Worm (Caenorhabditis elegans): ENCODE results near the gene mbf-1.

The mbf-1 gene

ce11 chrIV:11480027-11480896 is at the start of gene mbf-1, which contains the start of gene nse-4:
TSS of gene mbf-1 (minus strand) at chrIV:11480369.
TSS of gene nse-4 (plus strand) at chrIV:11480846.
- TF ChIP-seq F49E8.2 (tag; optimal IDR thresholded peaks at IDR 0.05; ENCODE audit: insufficient read depth): peak; percentile 23
- no peak for TF ChIP-seq gei-17 (GFP tag; optimal IDR thresholded peaks at IDR 0.05)
- TF ChIP-seq F23B12.7 (tag; optimal IDR thresholded peaks at IDR 0.05; ENCODE audit: insufficient read depth): peak; percentile 69
- TF ChIP-seq lin-54 (GFP tag; optimal IDR thresholded peaks at IDR 0.05): peak; percentile 73
- peak; percentile 44 for TF ChIP-seq tbp1 (GFP tag; optimal IDR thresholded peaks at IDR 0.05)
- no peak for TF ChIP-seq egl-44 (GFP tag; IDR thresholded peaks at IDR 0.05)
- no peak for TF ChIP-seq athp-1 (tag; optimal IDR thresholded peaks at IDR 0.05)
- peak; percentile 53; the same call in 1 of the 2 replicates for TF ChIP-seq pbrm-1 (GFP tag; IDR thresholded peaks at IDR 0.05)
- peak; percentile 71; the same call in 1 of the 2 replicates for TF ChIP-seq lin-26 (GFP tag; IDR thresholded peaks at IDR 0.05)
- TF ChIP-seq sdz-38 (tag; optimal IDR thresholded peaks at IDR 0.05): no peak
- no peak for TF ChIP-seq efl-1 (GFP tag; optimal IDR thresholded peaks at IDR 0.05)
- no peak for TF ChIP-seq madf-3 (GFP tag; IDR thresholded peaks at IDR 0.05)
- peak; percentile 98 for TF ChIP-seq hsf-1 (GFP tag; IDR thresholded peaks at IDR 0.05)
- TF ChIP-seq F10E7.11 (tag; optimal IDR thresholded peaks at IDR 0.05): no peak
- no peak for TF ChIP-seq Y53G8AR.9 (GFP tag; conservative IDR thresholded peaks at IDR 0.05)
- peak; percentile 32; the same call in 1 of the 2 replicates for TF ChIP-seq cebp-1 (GFP tag; IDR thresholded peaks at IDR 0.05)
- TF ChIP-seq cebp-1 (tag; optimal IDR thresholded peaks at IDR 0.05): peak; percentile 79
- TF ChIP-seq nhr-90 (tag; optimal IDR thresholded peaks at IDR 0.05): no peak
- peak; percentile 47 for TF ChIP-seq D2030.7 (GFP tag; IDR thresholded peaks at IDR 0.05)
- TF ChIP-seq snpc-4 (GFP tag; optimal IDR thresholded peaks at IDR 0.05): peak; percentile 12
- TF ChIP-seq snpc-4 (tag; optimal IDR thresholded peaks at IDR 0.05): peak in 3 of 4 experiments; percentile 1 to 42 (median 30)
- TF ChIP-seq somi-1 (GFP tag; optimal IDR thresholded peaks at IDR 0.05): no peak
- TF ChIP-seq sptf-2 (GFP tag; optimal IDR thresholded peaks at IDR 0.05): no peak
- TF ChIP-seq F33H1.4 (GFP tag; IDR thresholded peaks at IDR 0.05): peak; percentile 53
- 0 out of 2 replicates have a peak, but pooled peaks have one; percentile 33 for TF ChIP-seq madf-6 (GFP tag; IDR thresholded peaks at IDR 0.05)
- peak; percentile 4 for TF ChIP-seq ceh-27 (GFP tag; optimal IDR thresholded peaks at IDR 0.05)
- peak; percentile 34 for TF ChIP-seq rpc-1 (optimal IDR thresholded peaks at IDR 0.05)
- TF ChIP-seq rpc-1 (tag; optimal IDR thresholded peaks at IDR 0.05): no peak
- TF ChIP-seq repo-1 (tag; optimal IDR thresholded peaks at IDR 0.05): no peak
- TF ChIP-seq lsy-27 (tag; optimal IDR thresholded peaks at IDR 0.05; ENCODE audit: borderline replicate concordance, insufficient read depth): no peak
- TF ChIP-seq attf-5 (GFP tag; optimal IDR thresholded peaks at IDR 0.05): peak; percentile 43
- TF ChIP-seq T07F8.4 (tag; optimal IDR thresholded peaks at IDR 0.05): no peak
- TF ChIP-seq mcd-1 (GFP tag; IDR thresholded peaks at IDR 0.05): peak; percentile 32; the same call in 1 of the 2 replicates
- no peak for TF ChIP-seq nhr-80 (tag; optimal IDR thresholded peaks at IDR 0.05)
- TF ChIP-seq nhr-179 (tag; optimal IDR thresholded peaks at IDR 0.05): no peak
- TF ChIP-seq egrh-3 (GFP tag; IDR thresholded peaks at IDR 0.05): no peak
- no peak for TF ChIP-seq bed-1 (GFP tag; IDR thresholded peaks at IDR 0.05)
- peak; percentile 61 for TF ChIP-seq dpl-1 (GFP tag; optimal IDR thresholded peaks at IDR 0.05)
- TF ChIP-seq egl-18 (GFP tag; IDR thresholded peaks at IDR 0.05): no peak
- no peak for TF ChIP-seq ceh-40 (GFP tag; IDR thresholded peaks at IDR 0.05)
- TF ChIP-seq lin-35 (GFP tag; optimal IDR thresholded peaks at IDR 0.05): peak in 1 of 3 experiments; percentile 61
- peak; percentile 51 for TF ChIP-seq snpc-1.3 (tag; optimal IDR thresholded peaks at IDR 0.05; ENCODE audit: insufficient read depth)
- TF ChIP-seq hmg-1.2 (GFP tag; IDR thresholded peaks at IDR 0.05): peak; percentile 37; the same call in 1 of the 2 replicates
- peak in 1 of 2 experiments; percentile 12 for TF ChIP-seq let-607 (tag; optimal IDR thresholded peaks at IDR 0.05)
- no peak for TF ChIP-seq mes-4 (tag; optimal IDR thresholded peaks at IDR 0.05)
- TF ChIP-seq lin-40 (tag; optimal IDR thresholded peaks at IDR 0.05): peak; percentile 59
